Worm (Caenorhabditis elegans): Measurements from ENCODE around the gene clec-5.

- no peak for TF ChIP-seq ceh-58 (GFP tag; IDR thresholded peaks at IDR 0.05)
- TF ChIP-seq zim-3 (tag; optimal IDR thresholded peaks at IDR 0.05), result no peak
- TF ChIP-seq ceh-79 (tag; optimal IDR thresholded peaks at IDR 0.05), result no peak
- no peak for TF ChIP-seq repo-1 (tag; optimal IDR thresholded peaks at IDR 0.05)
- no peak for TF ChIP-seq egl-18 (GFP tag; IDR thresholded peaks at IDR 0.05)
- no peak for TF ChIP-seq F49E8.2 (tag; optimal IDR thresholded peaks at IDR 0.05; ENCODE audit: insufficient read depth)
- TF ChIP-seq mes-4 (tag; optimal IDR thresholded peaks at IDR 0.05), result no peak
- TF ChIP-seq attf-5 (GFP tag; optimal IDR thresholded peaks at IDR 0.05), result no peak
- TF ChIP-seq snpc-1.1 (tag; optimal IDR thresholded peaks at IDR 0.05; ENCODE audit: insufficient read depth), result no peak
- TF ChIP-seq pha-4 (tag; optimal IDR thresholded peaks at IDR 0.05), result no peak
- TF ChIP-seq C17E4.6 (GFP tag; IDR thresholded peaks at IDR 0.05), result no peak
Observed at ce11 chrIII:4854918-4855317, 28.5 kb downstream of the clec-5 start, which contains the start of gene C35D10.8.
